Worm (Caenorhabditis elegans) whole organism, L2 larva: ENCODE data around the gene srh-42.

ENCODE experiments used
- egl-27 ChIP-seq: sonication (generic microtip); optimal IDR thresholded peaks from 3 replicates; lab custom pipeline; 2017; ENCODE audit warnings: missing biosample characterization, missing genetic modification reagents, missing genetic modification characterization
- zag-1 ChIP-seq: fragments of 150-350 bp; optimal IDR thresholded peaks from 2 replicates; lab custom pipeline; 2014; ENCODE audit warnings: missing biosample characterization, missing genetic modification characterization

ce11 chrII:14318027-14318426 lies 29.2 kb upstream of the srh-42 start, which contains the start of gene Y54G11A.14:
- TF ChIP-seq egl-27 (no peak), zag-1 (no peak)
